Fruit fly (Drosophila melanogaster): ENCODE measurements around the gene Akt.

The Akt gene

DNA sequence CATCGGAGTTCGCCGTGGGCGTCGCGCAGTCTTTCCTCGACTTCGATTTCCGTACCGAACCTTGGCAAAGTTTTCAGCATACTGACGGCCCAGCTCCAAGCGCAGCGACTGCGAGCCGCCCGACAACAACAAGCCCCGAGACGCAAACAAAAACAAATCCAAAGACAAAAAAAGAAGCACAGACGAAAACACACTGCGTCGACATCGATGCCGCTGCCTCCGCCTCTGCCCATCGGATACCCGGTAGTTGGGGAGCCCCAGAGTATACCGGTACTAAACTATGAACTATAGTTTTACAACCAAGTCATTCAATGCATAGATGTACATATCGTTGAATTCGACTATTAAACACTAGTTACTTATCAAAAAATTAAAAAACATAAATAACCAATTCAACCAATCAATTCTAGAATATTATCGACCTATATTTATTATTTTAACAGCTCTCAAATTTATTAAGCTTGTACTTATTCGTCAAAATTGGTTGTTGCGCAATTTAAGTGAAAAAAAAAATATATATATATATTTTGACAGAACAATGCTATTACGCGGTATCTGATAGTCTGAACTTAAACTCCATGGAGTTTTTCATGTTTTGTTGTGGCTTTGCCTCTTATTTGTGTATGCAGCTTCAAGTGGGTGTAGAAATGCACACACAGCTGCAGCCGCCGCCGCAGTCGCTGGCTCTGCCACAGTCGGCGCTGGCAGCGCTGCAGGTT, 4.9 kb upstream of the Akt start (continued):
- TF ChIP-seq Abd-B (GFP tag; optimal IDR thresholded peaks at IDR 0.05) (peak; percentile 78), sug (tag; optimal IDR thresholded peaks at IDR 0.05) (no peak), tin (GFP tag; optimal IDR thresholded peaks at IDR 0.05) (peak; percentile 77), pan (optimal IDR thresholded peaks at IDR 0.05) (peak in 1 of 2 experiments; percentile 59), pan (GFP tag; optimal IDR thresholded peaks at IDR 0.05 in 1 of 2, IDR thresholded peaks at IDR 0.05 in 1 of 2) (no peak), Rx (GFP tag; IDR thresholded peaks at IDR 0.05) (0 out of 2 replicates have a peak, but pooled peaks have one; percentile 20), D19A (tag; optimal IDR thresholded peaks at IDR 0.05) (peak; percentile 85), odd (GFP tag; optimal IDR thresholded peaks at IDR 0.05) (peak; percentile 77), BtbVII (GFP tag; optimal IDR thresholded peaks at IDR 0.05) (peak; percentile 68), nom (GFP tag; optimal IDR thresholded peaks at IDR 0.05) (peak; percentile 64), en (GFP tag; optimal IDR thresholded peaks at IDR 0.05) (no peak), CG12391 (tag; optimal IDR thresholded peaks at IDR 0.05) (peak; percentile 87), slbo (GFP tag; IDR thresholded peaks at IDR 0.05) (0 out of 2 replicates have a peak, but pooled peaks have one; percentile 14), trem (tag; optimal IDR thresholded peaks at IDR 0.05) (peak; percentile 61), CG17802 (tag; optimal IDR thresholded peaks at IDR 0.05) (no peak), p53 (GFP tag; optimal IDR thresholded peaks at IDR 0.05) (no peak), Hr78 (GFP tag; optimal IDR thresholded peaks at IDR 0.05) (peak in 1 of 2 experiments; percentile 73), CG7987 (GFP tag; optimal IDR thresholded peaks at IDR 0.05) (no peak), Sry-β (GFP tag; optimal IDR thresholded peaks at IDR 0.05) (peak; percentile 40), CG10209 (GFP tag; optimal IDR thresholded peaks at IDR 0.05) (peak; percentile 76), amos (GFP tag; IDR thresholded peaks at IDR 0.05; ENCODE audit: partially characterized antibody) (no peak), ttk (GFP tag; IDR thresholded peaks at IDR 0.05) (no peak; the same call in none of the 2 replicates), CG14710 (tag; optimal IDR thresholded peaks at IDR 0.05) (peak; percentile 91), sr (GFP tag; IDR thresholded peaks at IDR 0.05) (peak; percentile 71; the same call in 1 of the 3 replicates), CG17186 (GFP tag; optimal IDR thresholded peaks at IDR 0.05) (peak; percentile 11), CG12659 (GFP tag; optimal IDR thresholded peaks at IDR 0.05) (peak; percentile 81), ind (GFP tag; optimal IDR thresholded peaks at IDR 0.05) (peak; percentile 63), br (optimal IDR thresholded peaks at IDR 0.05) (no peak), sisA (GFP tag; IDR thresholded peaks at IDR 0.05) (peak; percentile 54), psq (GFP tag; optimal IDR thresholded peaks at IDR 0.05) (peak; percentile 15), CG4328 (GFP tag; optimal IDR thresholded peaks at IDR 0.05) (peak; percentile 54), eyg (GFP tag; optimal IDR thresholded peaks at IDR 0.05) (no peak), Xbp1 (GFP tag; optimal IDR thresholded peaks at IDR 0.05) (peak; percentile 73), CG1603 (tag; optimal IDR thresholded peaks at IDR 0.05) (peak; percentile 47), nerfin-1 (tag; optimal IDR thresholded peaks at IDR 0.05) (peak; percentile 83), Nf-YA (GFP tag; IDR thresholded peaks at IDR 0.05) (no peak), ab (GFP tag; optimal IDR thresholded peaks at IDR 0.05) (no peak), CG7271 (tag; optimal IDR thresholded peaks at IDR 0.05) (peak; percentile 16), zf30C (GFP tag; optimal IDR thresholded peaks at IDR 0.05) (no peak), NC2β (GFP tag; optimal IDR thresholded peaks at IDR 0.05) (peak; percentile 20), CG30020 (tag; optimal IDR thresholded peaks at IDR 0.05) (no peak), ac (GFP tag; optimal IDR thresholded peaks at IDR 0.05) (peak; percentile 25), gcm2 (GFP tag; optimal IDR thresholded peaks at IDR 0.05) (no peak), CG31224 (GFP tag; IDR thresholded peaks at IDR 0.05) (no peak), CG10274 (GFP tag; optimal IDR thresholded peaks at IDR 0.05) (no peak), Dll (GFP tag; IDR thresholded peaks at IDR 0.05; ENCODE audit: partially characterized antibody) (no peak), org-1 (GFP tag; optimal IDR thresholded peaks at IDR 0.05) (peak; percentile 71), CG4404 (GFP tag; IDR thresholded peaks at IDR 0.05) (peak; percentile 28; the same call in 1 of the 2 replicates), rib (GFP tag; IDR thresholded peaks at IDR 0.05) (no peak)
